Worm (Caenorhabditis elegans) whole organism, young adult: ENCODE data around the gene mec-10.
A peak's percentile ranks its signal among the peaks of the same experiment; 100 is the strongest.

Source experiments
- B0019.2 ChIP-seq: fragments of 200-800 bp; sonication (Bioruptor generic); conservative IDR thresholded peaks from 2 replicates; pipeline ENCODE4 v1.3.6; 2022; ENCODE audit warnings: missing genetic modification reagents, missing genetic modification characterization, missing compliant biosample characterization
- C17E4.6 ChIP-seq: fragments of 200-800 bp; sonication (Bioruptor generic); IDR thresholded peaks from 2 replicates; pipeline ENCODE4 v1.3.6; 2022; ENCODE audit warnings: missing genetic modification reagents, missing genetic modification characterization, missing compliant biosample characterization
- D2030.7 ChIP-seq: fragments of 200-800 bp; sonication (Bioruptor generic); IDR thresholded peaks from 2 replicates; pipeline ENCODE4 v1.3.6; 2022; ENCODE audit warnings: missing genetic modification reagents, missing genetic modification characterization, missing compliant biosample characterization
- F39B2.1 ChIP-seq: fragments of 200-800 bp; sonication (Bioruptor generic); IDR thresholded peaks from 2 replicates; pipeline ENCODE4 v1.3.6; 2022; ENCODE audit warnings: missing genetic modification reagents, missing genetic modification characterization, missing compliant biosample characterization
- F52B5.7 ChIP-seq: sonication (generic microtip); optimal IDR thresholded peaks from 2 replicates; lab custom pipeline; 2016; ENCODE audit warnings: mild to moderate bottlenecking, missing genetic modification characterization, missing compliant biosample characterization
- F57C9.4 ChIP-seq: sonication (generic microtip); optimal IDR thresholded peaks from 2 replicates; lab custom pipeline; 2017; ENCODE audit warnings: mild to moderate bottlenecking, missing genetic modification characterization, missing compliant biosample characterization
- K12H6.12 ChIP-seq: fragments of 200-800 bp; sonication (Bioruptor generic); optimal IDR thresholded peaks from 2 replicates; lab custom pipeline; 2018; ENCODE audit warnings: mild to moderate bottlenecking, missing genetic modification characterization, missing compliant biosample characterization
- T07F8.4 ChIP-seq: sonication (generic microtip); optimal IDR thresholded peaks from 2 replicates; lab custom pipeline; 2016; ENCODE audit warnings: mild to moderate bottlenecking, missing genetic modification characterization, moderate library complexity, missing compliant biosample characterization
- Y56A3A.18 ChIP-seq: fragments of 200-800 bp; sonication (Bioruptor generic); IDR thresholded peaks from 2 replicates; pipeline ENCODE4 v1.3.6; 2022; ENCODE audit warnings: missing genetic modification reagents, missing genetic modification characterization, missing compliant biosample characterization
- Y79H2A.3 ChIP-seq: fragments of 200-800 bp; sonication (Bioruptor generic); conservative IDR thresholded peaks from 2 replicates; pipeline ENCODE4 v1.3.6; 2022; ENCODE audit warnings: missing genetic modification reagents, missing genetic modification characterization, missing compliant biosample characterization
- Y95B8A.8 ChIP-seq: fragments of 200-800 bp; sonication (Bioruptor generic); IDR thresholded peaks from 2 replicates; pipeline ENCODE4 v1.3.6; 2022; ENCODE audit warnings: missing genetic modification reagents, missing genetic modification characterization, missing compliant biosample characterization
- aptf-3 ChIP-seq: fragments of 200-800 bp; sonication (Bioruptor generic); IDR thresholded peaks from 2 replicates; pipeline ENCODE4 v1.3.6; 2022; ENCODE audit warnings: missing genetic modification characterization, missing compliant biosample characterization
- bed-2 ChIP-seq: fragments of 200-800 bp; sonication (Bioruptor generic); IDR thresholded peaks from 2 replicates; pipeline ENCODE4 v1.3.6; 2022; ENCODE audit warnings: missing genetic modification reagents, missing genetic modification characterization, missing compliant biosample characterization
- cebp-2 ChIP-seq: fragments of 200-800 bp; sonication (Bioruptor generic); IDR thresholded peaks from 2 replicates; pipeline ENCODE4 v1.3.6; 2022; ENCODE audit warnings: missing genetic modification characterization, missing compliant biosample characterization
- ceh-27 ChIP-seq: fragments of 200-800 bp; sonication (Bioruptor generic); optimal IDR thresholded peaks from 2 replicates; lab custom pipeline; 2018; ENCODE audit warnings: mild to moderate bottlenecking, missing genetic modification characterization, moderate library complexity, missing compliant biosample characterization
- die-1 ChIP-seq: sonication (generic microtip); optimal IDR thresholded peaks from 2 replicates; lab custom pipeline; 2016; ENCODE audit warnings: missing genotype, mild to moderate bottlenecking, missing genetic modification characterization, missing compliant biosample characterization
- dox-1 ChIP-seq: fragments of 200-800 bp; sonication (Bioruptor generic); IDR thresholded peaks from 2 replicates; pipeline ENCODE4 v1.3.6; 2022; ENCODE audit warnings: missing genetic modification reagents, missing genetic modification characterization, missing compliant biosample characterization
- dpff-1 ChIP-seq: sonication (generic microtip); optimal IDR thresholded peaks from 2 replicates; lab custom pipeline; 2017; ENCODE audit warnings: mild to moderate bottlenecking, missing genetic modification characterization, missing compliant biosample characterization
- egl-18 ChIP-seq: fragments of 200-800 bp; sonication (Bioruptor generic); IDR thresholded peaks from 2 replicates; pipeline ENCODE4 v1.3.6; 2022; ENCODE audit warnings: missing genetic modification reagents, missing genetic modification characterization, missing compliant biosample characterization
- hmg-20 ChIP-seq: fragments of 200-800 bp; sonication (Bioruptor generic); IDR thresholded peaks from 2 replicates; pipeline ENCODE4 v1.3.6; 2022; ENCODE audit warnings: missing genetic modification reagents, missing genetic modification characterization, missing compliant biosample characterization
- lag-1 ChIP-seq: fragments of 200-800 bp; sonication (Bioruptor generic); IDR thresholded peaks from 2 replicates; pipeline ENCODE4 v1.3.6; 2022; ENCODE audit warnings: missing genetic modification reagents, missing genetic modification characterization, missing compliant biosample characterization
- lin-35 ChIP-seq, 3 experiments: fragments of 150-350 bp in 2 of 3; sonication (generic microtip) in 1 of 3; optimal IDR thresholded peaks; 2 replicates each; lab custom pipeline; 2014 to 2018; ENCODE audit warnings: missing biosample characterization in 3 of 3, missing genetic modification characterization in 3 of 3, missing genetic modification reagents in 3 of 3
- lir-1 ChIP-seq: fragments of 200-800 bp; sonication (Bioruptor generic); conservative IDR thresholded peaks from 2 replicates; pipeline ENCODE4 v1.3.6; 2022; ENCODE audit warnings: missing genetic modification reagents, missing genetic modification characterization, missing compliant biosample characterization
- lsl-1 ChIP-seq: fragments of 200-800 bp; sonication (Bioruptor generic); optimal IDR thresholded peaks from 2 replicates; lab custom pipeline; 2018; ENCODE audit warnings: mild to moderate bottlenecking, missing genetic modification characterization, moderate library complexity, missing compliant biosample characterization
- madf-3 ChIP-seq: fragments of 200-800 bp; sonication (Bioruptor generic); IDR thresholded peaks from 2 replicates; pipeline ENCODE4 v1.3.6; 2022; ENCODE audit warnings: missing genetic modification reagents, missing genetic modification characterization, missing compliant biosample characterization
- madf-6 ChIP-seq: fragments of 200-800 bp; sonication (Bioruptor generic); IDR thresholded peaks from 2 replicates; pipeline ENCODE4 v1.3.6; 2022; ENCODE audit warnings: missing genetic modification reagents, missing genetic modification characterization, missing compliant biosample characterization
- madf-8 ChIP-seq: fragments of 200-800 bp; sonication (Bioruptor generic); conservative IDR thresholded peaks from 2 replicates; pipeline ENCODE4 v1.3.6; 2022; ENCODE audit warnings: missing genetic modification reagents, missing genetic modification characterization, missing compliant biosample characterization
- mxl-1 ChIP-seq: sonication (generic microtip); optimal IDR thresholded peaks from 2 replicates; lab custom pipeline; 2016; ENCODE audit warnings: missing genetic modification characterization, missing compliant biosample characterization
- nfyb-1 ChIP-seq: fragments of 200-800 bp; sonication (Bioruptor generic); IDR thresholded peaks from 2 replicates; pipeline ENCODE4 v1.3.6; 2022; ENCODE audit warnings: missing genetic modification reagents, missing genetic modification characterization, missing compliant biosample characterization
- rcor-1 ChIP-seq: fragments of 200-800 bp; sonication (Bioruptor generic); IDR thresholded peaks from 2 replicates; pipeline ENCODE4 v1.3.6; 2022; ENCODE audit warnings: missing genetic modification reagents, missing genetic modification characterization, missing compliant biosample characterization
- rpc-1 ChIP-seq, 2 experiments: fragments of 150-350 bp in 1 of 2; sonication (generic microtip) in 1 of 2; optimal IDR thresholded peaks; 2 replicates each; lab custom pipeline; 2014 to 2018; ENCODE audit warnings: missing biosample characterization in 1 of 2, missing genetic modification characterization in 1 of 2, missing genetic modification reagents in 1 of 2, missing genotype in 1 of 2
- tbp1 ChIP-seq: fragments of 200-800 bp; sonication (Bioruptor generic); optimal IDR thresholded peaks from 2 replicates; lab custom pipeline; 2018; ENCODE audit warnings: mild to moderate bottlenecking, missing genetic modification characterization, missing compliant biosample characterization
- zim-3 ChIP-seq: sonication (generic microtip); optimal IDR thresholded peaks from 2 replicates; lab custom pipeline; 2017; ENCODE audit warnings: mild to moderate bottlenecking, missing genetic modification characterization, moderate library complexity, missing compliant biosample characterization
- ztf-26 ChIP-seq: sonication (generic microtip); optimal IDR thresholded peaks from 2 replicates; lab custom pipeline; 2017; ENCODE audit warnings: missing genetic modification characterization, missing compliant biosample characterization

mec-10 gene

ce11 chrX:8485392-8485791, 15.3 kb upstream of the mec-10 start:
- no peak for TF ChIP-seq C17E4.6 (GFP tag; lab: Robert Waterston, UW)
- no peak for TF ChIP-seq D2030.7 (GFP tag; lab: Robert Waterston, UW)
- no peak for TF ChIP-seq madf-6 (GFP tag; lab: Robert Waterston, UW)
- TF ChIP-seq egl-18, result no peak
- no peak for TF ChIP-seq dpff-1
- no peak for TF ChIP-seq lin-35 (GFP tag; optimal IDR thresholded peaks at IDR 0.05; lab: Kevin White, UChicago)
- TF ChIP-seq tbp1, result no peak
- no peak for TF ChIP-seq F39B2.1 (GFP tag; lab: Robert Waterston, UW)

- TF ChIP-seq Y95B8A.8 (GFP tag; lab: Robert Waterston, UW), result no peak
- TF ChIP-seq T07F8.4 (tag; lab: Kevin White, UChicago), result no peak
- no peak for TF ChIP-seq lin-35 (GFP tag; optimal IDR thresholded peaks at IDR 0.05; lab: Kevin White, UChicago)
- TF ChIP-seq B0019.2, result no peak
- no peak for TF ChIP-seq hmg-20
- no peak for TF ChIP-seq aptf-3 (GFP tag; lab: Robert Waterston, UW)
- no peak for TF ChIP-seq die-1 (tag; lab: Kevin White, UChicago)
- TF ChIP-seq Y79H2A.3 (GFP tag; lab: Robert Waterston, UW), result no peak
- TF ChIP-seq Y56A3A.18, result no peak
- TF ChIP-seq madf-8 (GFP tag; lab: Robert Waterston, UW), result no peak
Measured at ce11 chrX:8483951-8484350, 13.8 kb upstream of the mec-10 start.

- TF ChIP-seq dox-1 (GFP tag; lab: Robert Waterston, UW) (no peak), Y95B8A.8 (GFP tag; lab: Robert Waterston, UW) (no peak), lsl-1 (GFP tag; lab: Kevin White, UChicago) (no peak), zim-3 (no peak), ceh-27 (GFP tag; lab: Kevin White, UChicago) (no peak), mxl-1 (tag; lab: Kevin White, UChicago) (no peak), lag-1 (GFP tag; lab: Robert Waterston, UW) (no peak), bed-2 (GFP tag; lab: Robert Waterston, UW) (no peak), madf-6 (GFP tag; lab: Robert Waterston, UW) (no peak), ztf-26 (tag; lab: Kevin White, UChicago) (no peak), rcor-1 (GFP tag; lab: Robert Waterston, UW) (no peak), Y79H2A.3 (GFP tag; lab: Robert Waterston, UW) (no peak), lir-1 (GFP tag; lab: Robert Waterston, UW) (no peak), rpc-1 (optimal IDR thresholded peaks at IDR 0.05; lab: Kevin White, UChicago) (no peak), rpc-1 (tag; optimal IDR thresholded peaks at IDR 0.05; lab: Kevin White, UChicago) (no peak), F52B5.7 (tag; lab: Kevin White, UChicago) (no peak), F57C9.4 (tag; lab: Kevin White, UChicago) (no peak), cebp-2 (no peak)
Measured at ce11 chrX:8481716-8482115, 11.6 kb upstream of the mec-10 start.

ce11 chrX:8479050-8479449, 8.9 kb upstream of the mec-10 start:
- TF ChIP-seq nfyb-1 (GFP tag; lab: Robert Waterston, UW) (no peak), K12H6.12 (tag; lab: Kevin White, UChicago) (peak; percentile 2), ceh-27 (GFP tag; lab: Kevin White, UChicago) (no peak), madf-3 (GFP tag; lab: Robert Waterston, UW) (peak; percentile 66; the same call in 1 of the 2 replicates)
